Fruit fly (Drosophila melanogaster) whole organism, pupa: ENCODE results near the gene CG32437.

Experiments
- CG10348 ChIP-seq: fragments of 200-800 bp; sonication (Bioruptor generic); IDR thresholded peaks from 2 replicates; pipeline ENCODE4 v1.3.6; 2022; ENCODE audit warnings: missing biosample characterization, missing genetic modification characterization
- CG12605 ChIP-seq: fragments of 200-800 bp; sonication (Bioruptor generic); IDR thresholded peaks from 2 replicates; pipeline ENCODE4 v1.3.6; 2022; ENCODE audit warnings: missing biosample characterization, missing genetic modification characterization
- CG13204 ChIP-seq: fragments of 200-800 bp; sonication (Bioruptor generic); optimal IDR thresholded peaks from 2 replicates; lab custom pipeline; 2018; ENCODE audit warnings: missing biosample characterization, mild to moderate bottlenecking, missing genetic modification characterization, moderate library complexity
- CG14655 ChIP-seq: fragments of 200-800 bp; sonication (Bioruptor generic); optimal IDR thresholded peaks from 3 replicates; lab custom pipeline; 2017; ENCODE audit warnings: mild to moderate bottlenecking, missing biosample characterization, missing genetic modification reagents, missing genetic modification characterization
- CG15710 ChIP-seq: fragments of 200-800 bp; sonication (Bioruptor generic); optimal IDR thresholded peaks from 2 replicates; lab custom pipeline; 2018; ENCODE audit warnings: missing biosample characterization, mild to moderate bottlenecking, missing genetic modification characterization, moderate library complexity
- CG17806 ChIP-seq: fragments of 200-800 bp; sonication (Bioruptor generic); optimal IDR thresholded peaks from 2 replicates; lab custom pipeline; 2018; ENCODE audit warnings: missing biosample characterization, mild to moderate bottlenecking, missing genetic modification characterization, moderate library complexity
- CG32121 ChIP-seq: fragments of 200-800 bp; sonication (Bioruptor generic); IDR thresholded peaks from 2 replicates; pipeline ENCODE4 v1.3.6; 2022; ENCODE audit warnings: missing biosample characterization, missing genetic modification characterization
- CG34367 ChIP-seq: fragments of 200-800 bp; sonication (Bioruptor generic); optimal IDR thresholded peaks from 2 replicates; lab custom pipeline; 2018; ENCODE audit warnings: missing biosample characterization, mild to moderate bottlenecking, missing genetic modification characterization
- CG4496 ChIP-seq: fragments of 200-800 bp; sonication (Bioruptor generic); IDR thresholded peaks from 3 replicates; pipeline ENCODE4 v1.3.6; 2022; ENCODE audit warnings: missing biosample characterization, missing genetic modification characterization
- CG8159 ChIP-seq: fragments of 200-800 bp; sonication (Bioruptor generic); optimal IDR thresholded peaks from 3 replicates; lab custom pipeline; 2018; ENCODE audit warnings: missing biosample characterization, mild to moderate bottlenecking, missing genetic modification characterization, moderate library complexity
- CG8301 ChIP-seq: fragments of 200-800 bp; sonication (Bioruptor generic); optimal IDR thresholded peaks from 2 replicates; lab custom pipeline; 2018; ENCODE audit warnings: missing biosample characterization, mild to moderate bottlenecking, missing genetic modification characterization
- CG9948 ChIP-seq: fragments of 200-800 bp; sonication (Bioruptor generic); optimal IDR thresholded peaks from 2 replicates; lab custom pipeline; 2018; ENCODE audit warnings: missing biosample characterization, mild to moderate bottlenecking, missing genetic modification characterization, moderate library complexity
- D1 ChIP-seq: fragments of 200-800 bp; sonication (Bioruptor generic); optimal IDR thresholded peaks from 2 replicates; lab custom pipeline; 2018; ENCODE audit warnings: missing biosample characterization, mild to moderate bottlenecking, missing genetic modification characterization, moderate library complexity
- EcR ChIP-seq: fragments of 200-800 bp; sonication (Bioruptor generic); optimal IDR thresholded peaks from 3 replicates; lab custom pipeline; 2019; ENCODE audit warnings: missing biosample characterization, missing genetic modification characterization, mild to moderate bottlenecking, moderate library complexity, missing genetic modification reagents
- Ets98B ChIP-seq: fragments of 200-800 bp; sonication (Bioruptor generic); IDR thresholded peaks from 2 replicates; pipeline ENCODE4 v1.3.6; 2022; ENCODE audit warnings: missing biosample characterization, missing genetic modification characterization
- Pif1A ChIP-seq: fragments of 200-800 bp; sonication (Bioruptor generic); optimal IDR thresholded peaks from 3 replicates; lab custom pipeline; 2016; ENCODE audit warnings: missing biosample characterization, missing genetic modification characterization
- Pif1B ChIP-seq: fragments of 200-800 bp; sonication (Bioruptor generic); optimal IDR thresholded peaks from 3 replicates; lab custom pipeline; 2016; ENCODE audit warnings: missing biosample characterization, missing genetic modification characterization
- Snoo ChIP-seq: fragments of 200-800 bp; sonication (Bioruptor generic); optimal IDR thresholded peaks from 3 replicates; lab custom pipeline; 2017; ENCODE audit warnings: missing biosample characterization, mild to moderate bottlenecking, missing genetic modification characterization, inconsistent platforms
- fd96Ca ChIP-seq: fragments of 200-800 bp; sonication (Bioruptor generic); IDR thresholded peaks from 3 replicates; pipeline ENCODE4 v1.3.6; 2022; ENCODE audit warnings: missing biosample characterization, missing genetic modification characterization
- gl ChIP-seq: fragments of 200-800 bp; sonication (Bioruptor generic); optimal IDR thresholded peaks from 2 replicates; lab custom pipeline; 2018; ENCODE audit warnings: missing biosample characterization, mild to moderate bottlenecking, missing genetic modification characterization
- rn ChIP-seq: fragments of 200-800 bp; sonication (Bioruptor generic); IDR thresholded peaks from 2 replicates; pipeline ENCODE4 v1.3.6; 2022; ENCODE audit warnings: missing biosample characterization, missing genetic modification characterization

CG32437 gene

dm6 chr3L:21334999-21335631, 22.4 kb upstream of the CG32437 start, which contains the start of gene Tsr1:
Tsr1 (plus strand) TSS chr3L:21335215.
- no peak for TF ChIP-seq Ets98B (GFP tag; lab: Robert Waterston, UW)
- no peak for TF ChIP-seq CG8159
- no peak for TF ChIP-seq CG8301
- TF ChIP-seq CG12605 (GFP tag; lab: Robert Waterston, UW) = no peak
- TF ChIP-seq CG13204 (GFP tag; lab: Kevin White, UChicago) = no peak
- TF ChIP-seq CG10348 = no peak
- TF ChIP-seq gl (tag; lab: Kevin White, UChicago) = no peak
- TF ChIP-seq CG4496 (GFP tag; lab: Robert Waterston, UW) = no peak
- no peak for TF ChIP-seq Pif1B (GFP tag; lab: Kevin White, UChicago)
- TF ChIP-seq CG34367 (tag; lab: Kevin White, UChicago) = no peak
- TF ChIP-seq Pif1A (GFP tag; lab: Kevin White, UChicago) = no peak
- no peak for TF ChIP-seq rn
- no peak for TF ChIP-seq CG17806
- TF ChIP-seq fd96Ca (GFP tag; lab: Robert Waterston, UW) = no peak
- no peak for TF ChIP-seq Snoo (tag; lab: Kevin White, UChicago)
- no peak for TF ChIP-seq D1 (tag; lab: Kevin White, UChicago)
- TF ChIP-seq CG14655 (GFP tag; lab: Kevin White, UChicago) = no peak
- no peak for TF ChIP-seq CG15710

- no peak for TF ChIP-seq CG4496 (GFP tag; lab: Robert Waterston, UW)
- TF ChIP-seq EcR (GFP tag; lab: Kevin White, UChicago) = peak; percentile 77
Measured at dm6 chr3L:21342592-21342991, 14.9 kb upstream of the CG32437 start.

- TF ChIP-seq CG34367 (tag; lab: Kevin White, UChicago) (no peak), CG32121 (GFP tag; lab: Robert Waterston, UW) (peak; percentile 70), Pif1A (GFP tag; lab: Kevin White, UChicago) (no peak), fd96Ca (GFP tag; lab: Robert Waterston, UW) (peak; percentile 66; the same call in 1 of the 3 replicates), EcR (GFP tag; lab: Kevin White, UChicago) (peak; percentile 8), CG4496 (GFP tag; lab: Robert Waterston, UW) (peak; percentile 56; the same call in 2 of the 3 replicates), CG12605 (GFP tag; lab: Robert Waterston, UW) (peak; percentile 47; the same call in 1 of the 2 replicates), Ets98B (GFP tag; lab: Robert Waterston, UW) (peak; percentile 59; the same call in 1 of the 2 replicates)
- TF ChIP-seq, all 21 proteins: peak for 6
Measured at dm6 chr3L:21343254-21344083, 14.0 kb upstream of the CG32437 start, which contains the start of the genes Tbc1d8-9 and CG32436. Tbc1d8-9 (minus strand) TSS chr3L:21343716. CG32436 (plus strand) TSS chr3L:21344033.

dm6 chr3L:21346463-21347196, 10.9 kb upstream of the CG32437 start:
- TF ChIP-seq rn = no peak

dm6 chr3L:21347197-21347831, 10.2 kb upstream of the CG32437 start:
- TF ChIP-seq CG8159 = peak; percentile 74
- TF ChIP-seq Pif1A (GFP tag; lab: Kevin White, UChicago) = peak; percentile 64
- TF ChIP-seq CG32121 (GFP tag; lab: Robert Waterston, UW) = peak; percentile 47
- TF ChIP-seq CG17806 = peak; percentile 57
- TF ChIP-seq D1 (tag; lab: Kevin White, UChicago) = no peak
- TF ChIP-seq CG10348 = no peak
- TF ChIP-seq CG8301 = peak; percentile 62
- TF ChIP-seq CG9948 (tag; lab: Kevin White, UChicago) = peak; percentile 44
- no peak for TF ChIP-seq gl (tag; lab: Kevin White, UChicago)
- TF ChIP-seq EcR (GFP tag; lab: Kevin White, UChicago) = no peak
- peak; percentile 57; the same call in 2 of the 3 replicates for TF ChIP-seq CG4496 (GFP tag; lab: Robert Waterston, UW)
- peak; percentile 25; the same call in 1 of the 3 replicates for TF ChIP-seq fd96Ca (GFP tag; lab: Robert Waterston, UW)
- TF ChIP-seq CG14655 (GFP tag; lab: Kevin White, UChicago) = peak; percentile 75
- TF ChIP-seq CG15710 = peak; percentile 57
- no peak for TF ChIP-seq CG13204 (GFP tag; lab: Kevin White, UChicago)
- no peak for TF ChIP-seq rn
- peak; percentile 36 for TF ChIP-seq Pif1B (GFP tag; lab: Kevin White, UChicago)
- TF ChIP-seq CG34367 (tag; lab: Kevin White, UChicago) = peak; percentile 56
- no peak for TF ChIP-seq CG12605 (GFP tag; lab: Robert Waterston, UW)
- peak; percentile 20 for TF ChIP-seq Snoo (tag; lab: Kevin White, UChicago)
- TF ChIP-seq Ets98B (GFP tag; lab: Robert Waterston, UW) = peak; percentile 21; the same call in 1 of the 2 replicates
